Worm (Caenorhabditis elegans): Measurements from ENCODE around the gene C11D2.3.

The C11D2.3 gene

ce11 chrIV:6151513-6151912 lies at the start of gene C11D2.3:
TSS of gene C11D2.3 (plus strand) at chrIV:6151813.
- TF ChIP-seq hlh-17 (GFP tag; optimal IDR thresholded peaks at IDR 0.05; ENCODE audit: borderline replicate concordance) = no peak
- no peak for TF ChIP-seq lir-3 (tag; optimal IDR thresholded peaks at IDR 0.05; ENCODE audit: poor library complexity)
- TF ChIP-seq C16A3.4 (tag; optimal IDR thresholded peaks at IDR 0.05) = no peak
- TF ChIP-seq unc-30 (tag; optimal IDR thresholded peaks at IDR 0.05) = no peak
- TF ChIP-seq nhr-76 (tag; optimal IDR thresholded peaks at IDR 0.05) = no peak
- TF ChIP-seq lin-15B (tag; optimal IDR thresholded peaks at IDR 0.05) = no peak
- no peak for TF ChIP-seq skn-1 (tag; optimal IDR thresholded peaks at IDR 0.05)

DNA sequence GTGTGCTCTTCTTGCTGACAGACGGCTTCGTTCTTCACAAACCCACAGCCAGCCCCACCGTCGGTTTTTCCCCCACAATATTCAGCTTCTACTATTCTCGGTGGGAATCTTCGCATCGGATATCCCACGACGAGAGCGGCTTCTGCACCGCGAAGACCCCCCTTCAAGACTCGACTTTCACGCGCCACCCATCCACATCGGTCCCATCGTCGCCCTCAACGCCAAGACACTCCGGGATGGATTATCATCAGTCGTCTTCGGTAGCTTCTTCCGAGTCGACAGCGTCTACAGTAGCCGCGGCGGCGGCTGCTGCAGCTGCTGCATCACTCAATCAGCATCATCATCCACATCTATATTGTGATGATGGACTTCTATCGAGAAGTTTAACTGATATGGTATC lies 47.2 kb upstream of the C11D2.3 start:
- TF ChIP-seq efl-1 (optimal IDR thresholded peaks at IDR 0.05) (no peak), efl-1 (GFP tag; optimal IDR thresholded peaks at IDR 0.05 in 1 of 2) (peak in 1 of 2 experiments; percentile 53), nhr-47 (tag; optimal IDR thresholded peaks at IDR 0.05) (no peak), xbp-1 (tag; optimal IDR thresholded peaks at IDR 0.05) (no peak), nhr-28 (tag; optimal IDR thresholded peaks at IDR 0.05) (no peak)

ce11 chrIV:6108665-6109064 lies 42.9 kb upstream of the C11D2.3 start:
- TF ChIP-seq nhr-77 (tag; optimal IDR thresholded peaks at IDR 0.05) (no peak), ceh-8 (GFP tag; optimal IDR thresholded peaks at IDR 0.05) (no peak), efl-1 (optimal IDR thresholded peaks at IDR 0.05) (peak; percentile 1 to 75), efl-1 (GFP tag; optimal IDR thresholded peaks at IDR 0.05 in 1 of 2) (peak; percentile 24 to 93), lin-35 (GFP tag; optimal IDR thresholded peaks at IDR 0.05) (peak in 1 of 2 experiments; percentile 11), irx-1 (tag; optimal IDR thresholded peaks at IDR 0.05) (no peak), nhr-28 (tag; optimal IDR thresholded peaks at IDR 0.05) (no peak), egl-13 (tag; optimal IDR thresholded peaks at IDR 0.05) (no peak), xbp-1 (tag; optimal IDR thresholded peaks at IDR 0.05) (no peak), dpl-1 (GFP tag; optimal IDR thresholded peaks at IDR 0.05) (peak in 2 of 3 experiments; percentile 0 to 33), Y116A8C.19 (tag; optimal IDR thresholded peaks at IDR 0.05; ENCODE audit: borderline replicate concordance) (no peak)

DNA sequence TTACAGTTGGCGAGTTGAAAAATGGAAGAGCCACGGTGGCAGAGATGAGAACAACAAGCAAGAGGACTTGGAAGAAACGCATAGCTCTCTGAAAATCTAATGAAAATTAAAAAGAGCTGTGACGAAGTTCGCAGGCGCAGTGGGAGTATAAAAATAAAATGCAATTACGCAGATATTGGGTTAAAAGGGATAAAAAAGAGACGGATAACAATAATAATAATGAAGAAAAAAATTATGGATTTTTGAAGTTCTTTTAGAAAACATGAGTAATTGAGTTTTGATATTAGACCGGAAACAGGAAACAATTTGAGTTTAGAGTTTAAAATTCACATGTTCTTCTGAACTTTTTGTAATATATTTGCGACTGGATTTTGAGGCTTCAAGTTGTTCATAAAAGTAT lies 39.3 kb upstream of the C11D2.3 start, which contains the start of gene M03D4.3:
Gene M03D4.3 (minus strand): TSS at position 101 of the 400 bp plus-strand sequence.
- TF ChIP-seq fkh-8 (tag; optimal IDR thresholded peaks at IDR 0.05) (no peak), ceh-82 (tag; optimal IDR thresholded peaks at IDR 0.05) (no peak), lin-15B (tag; optimal IDR thresholded peaks at IDR 0.05) (no peak), ztf-4 (tag; optimal IDR thresholded peaks at IDR 0.05) (no peak), unc-98 (GFP tag; IDR thresholded peaks at IDR 0.05) (no peak), hpl-2 (GFP tag; optimal IDR thresholded peaks at IDR 0.05) (no peak), fkh-10 (GFP tag; optimal IDR thresholded peaks at IDR 0.05) (no peak), zag-1 (tag; optimal IDR thresholded peaks at IDR 0.05) (no peak), nhr-85 (tag) (no peak), mab-9 (GFP tag; IDR thresholded peaks at IDR 0.05) (no peak), nhr-19 (GFP tag; conservative IDR thresholded peaks at IDR 0.05) (no peak), nhr-76 (tag; optimal IDR thresholded peaks at IDR 0.05) (no peak), ces-1 (GFP tag; optimal IDR thresholded peaks at IDR 0.05) (no peak), ets-5 (GFP tag; IDR thresholded peaks at IDR 0.05) (no peak), lir-3 (tag; optimal IDR thresholded peaks at IDR 0.05; ENCODE audit: poor library complexity) (no peak)

DNA sequence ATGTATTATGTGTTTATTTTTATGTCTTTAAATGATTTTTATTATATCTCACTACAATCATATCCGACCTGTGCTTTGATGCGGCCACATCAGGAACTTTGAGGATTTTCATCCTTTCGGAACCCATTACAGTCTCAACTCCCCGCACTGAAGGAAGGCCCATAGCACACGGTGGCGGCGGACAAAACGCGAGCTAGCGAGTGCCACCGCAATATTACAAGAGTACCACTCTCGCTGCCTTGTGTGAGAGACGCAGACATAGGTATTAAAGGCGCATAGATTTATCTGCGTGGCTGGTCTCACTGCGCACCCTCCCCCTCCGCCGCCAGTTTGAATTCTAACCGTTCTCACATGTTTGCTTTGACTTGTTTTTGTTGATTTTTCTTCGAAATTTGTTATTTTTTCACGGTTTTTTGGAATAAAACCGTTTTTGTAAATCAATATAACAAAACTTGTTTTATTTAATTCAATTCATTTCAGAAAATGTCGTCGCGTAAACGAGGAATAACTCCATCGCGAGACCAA lies 33.8 kb upstream of the C11D2.3 start, which contains the start of gene zen-4:
Gene zen-4 (plus strand): TSS at position 475 of the 525 bp plus-strand sequence.
- peak; percentile 96 for TF ChIP-seq snpc-4 (tag; optimal IDR thresholded peaks at IDR 0.05)
- TF ChIP-seq vab-15 (tag; optimal IDR thresholded peaks at IDR 0.05) = no peak
- TF ChIP-seq ztf-11 (tag; optimal IDR thresholded peaks at IDR 0.05) = no peak
- TF ChIP-seq snu-23 (GFP tag; optimal IDR thresholded peaks at IDR 0.05) = peak; percentile 51
- no peak for TF ChIP-seq hlh-4 (tag; optimal IDR thresholded peaks at IDR 0.05)
- no peak for TF ChIP-seq unc-62 (GFP tag; optimal IDR thresholded peaks at IDR 0.05)
- TF ChIP-seq hpl-2 (GFP tag; optimal IDR thresholded peaks at IDR 0.05) = peak; percentile 3
- TF ChIP-seq efl-1 (optimal IDR thresholded peaks at IDR 0.05) = peak; percentile 78 to 86
- TF ChIP-seq efl-1 (GFP tag; optimal IDR thresholded peaks at IDR 0.05 in 1 of 2) = peak; percentile 70 to 96
- TF ChIP-seq blmp-1 (tag; optimal IDR thresholded peaks at IDR 0.05) = peak; percentile 10
- no peak for TF ChIP-seq alr-1 (tag; optimal IDR thresholded peaks at IDR 0.05; ENCODE audit: borderline replicate concordance)
- no peak for TF ChIP-seq nhr-76 (tag; optimal IDR thresholded peaks at IDR 0.05)
- peak; percentile 14 for TF ChIP-seq tbx-2 (tag; optimal IDR thresholded peaks at IDR 0.05)
- TF ChIP-seq ztf-4 (tag; optimal IDR thresholded peaks at IDR 0.05) = no peak
- TF ChIP-seq rnt-1 (tag; optimal IDR thresholded peaks at IDR 0.05) = peak; percentile 33
- peak; percentile 53 to 61 (median 60) for TF ChIP-seq dpl-1 (GFP tag; optimal IDR thresholded peaks at IDR 0.05)
- peak; percentile 77 for TF ChIP-seq nhr-85 (tag)
- TF ChIP-seq nhr-20 (tag; optimal IDR thresholded peaks at IDR 0.05) = peak; percentile 27
- peak; percentile 39 for TF ChIP-seq nhr-71 (tag; optimal IDR thresholded peaks at IDR 0.05)
- peak; percentile 82 for TF ChIP-seq lin-13 (GFP tag; optimal IDR thresholded peaks at IDR 0.05)
- peak; percentile 49 to 82 for TF ChIP-seq lin-35 (GFP tag; optimal IDR thresholded peaks at IDR 0.05)

Data from whole organism, L1 larva.